Fruit fly (Drosophila melanogaster): Measurements from ENCODE around the gene p53.

- TF ChIP-seq kay (GFP tag; ENCODE audit: borderline replicate concordance) (no peak), CG7101 (tag; optimal IDR thresholded peaks at IDR 0.05) (no peak), cnc (optimal IDR thresholded peaks at IDR 0.05) (no peak), CG12768 (GFP tag; optimal IDR thresholded peaks at IDR 0.05) (no peak), CG5204 (GFP tag; optimal IDR thresholded peaks at IDR 0.05) (no peak), cic (GFP tag; optimal IDR thresholded peaks at IDR 0.05) (no peak), bab1 (GFP tag; optimal IDR thresholded peaks at IDR 0.05) (peak; percentile 2), ovo (GFP tag; optimal IDR thresholded peaks at IDR 0.05) (no peak), CG11617 (GFP tag; optimal IDR thresholded peaks at IDR 0.05) (no peak), Crg-1 (GFP tag; optimal IDR thresholded peaks at IDR 0.05) (no peak), Hr96 (GFP tag; optimal IDR thresholded peaks at IDR 0.05) (no peak), CG7045 (GFP tag; optimal IDR thresholded peaks at IDR 0.05) (no peak), tj (GFP tag; optimal IDR thresholded peaks at IDR 0.05) (no peak)
Measured at dm6 chr3R:23057390-23057789, 3.5 kb upstream of the p53 start.

All from whole organism, adult.